Worm (Caenorhabditis elegans) whole organism, young adult: ENCODE measurements around the gene his-59.

Source experiments
- B0261.1 ChIP-seq: sonication (generic microtip); optimal IDR thresholded peaks from 2 replicates; lab custom pipeline; 2016; ENCODE audit warnings: mild to moderate bottlenecking, missing genetic modification characterization, moderate library complexity, missing compliant biosample characterization
- C06A6.2 ChIP-seq: fragments of 200-800 bp; sonication (Bioruptor generic); conservative IDR thresholded peaks from 2 replicates; pipeline ENCODE4 v1.3.6; 2022; ENCODE audit warnings: missing genetic modification characterization, missing compliant biosample characterization
- C17E4.6 ChIP-seq: fragments of 200-800 bp; sonication (Bioruptor generic); IDR thresholded peaks from 2 replicates; pipeline ENCODE4 v1.3.6; 2022; ENCODE audit warnings: missing genetic modification reagents, missing genetic modification characterization, missing compliant biosample characterization
- F22D6.2 ChIP-seq: sonication (generic microtip); optimal IDR thresholded peaks from 2 replicates; lab custom pipeline; 2016; ENCODE audit warnings: mild to moderate bottlenecking, missing genetic modification characterization, missing compliant biosample characterization
- F39B2.1 ChIP-seq: fragments of 200-800 bp; sonication (Bioruptor generic); IDR thresholded peaks from 2 replicates; pipeline ENCODE4 v1.3.6; 2022; ENCODE audit warnings: missing genetic modification reagents, missing genetic modification characterization, missing compliant biosample characterization
- F52B5.7 ChIP-seq: sonication (generic microtip); optimal IDR thresholded peaks from 2 replicates; lab custom pipeline; 2016; ENCODE audit warnings: mild to moderate bottlenecking, missing genetic modification characterization, missing compliant biosample characterization
- F55B11.4 ChIP-seq: sonication (generic microtip); optimal IDR thresholded peaks from 2 replicates; lab custom pipeline; 2016; ENCODE audit warnings: missing compliant biosample characterization, missing genetic modification characterization, borderline replicate concordance; ENCODE audit not compliant: insufficient read depth
- F57C9.4 ChIP-seq: sonication (generic microtip); optimal IDR thresholded peaks from 2 replicates; lab custom pipeline; 2017; ENCODE audit warnings: mild to moderate bottlenecking, missing genetic modification characterization, missing compliant biosample characterization
- K11D2.4 ChIP-seq: fragments of 200-800 bp; sonication (Bioruptor generic); IDR thresholded peaks from 2 replicates; pipeline ENCODE4 v1.3.6; 2022; ENCODE audit warnings: missing genetic modification reagents, missing genetic modification characterization, missing compliant biosample characterization
- T07F8.4 ChIP-seq: sonication (generic microtip); optimal IDR thresholded peaks from 2 replicates; lab custom pipeline; 2016; ENCODE audit warnings: mild to moderate bottlenecking, missing genetic modification characterization, moderate library complexity, missing compliant biosample characterization
- T26A5.8 ChIP-seq: sonication (generic microtip); optimal IDR thresholded peaks from 2 replicates; lab custom pipeline; 2016; ENCODE audit warnings: missing genetic modification characterization, missing compliant biosample characterization
- Y53F4B.3 ChIP-seq: fragments of 200-800 bp; sonication (Bioruptor generic); IDR thresholded peaks from 2 replicates; pipeline ENCODE4 v1.3.6; 2022; ENCODE audit warnings: missing genetic modification reagents, missing genetic modification characterization, missing compliant biosample characterization
- Y56A3A.18 ChIP-seq: fragments of 200-800 bp; sonication (Bioruptor generic); IDR thresholded peaks from 2 replicates; pipeline ENCODE4 v1.3.6; 2022; ENCODE audit warnings: missing genetic modification reagents, missing genetic modification characterization, missing compliant biosample characterization
- Y79H2A.3 ChIP-seq: fragments of 200-800 bp; sonication (Bioruptor generic); conservative IDR thresholded peaks from 2 replicates; pipeline ENCODE4 v1.3.6; 2022; ENCODE audit warnings: missing genetic modification reagents, missing genetic modification characterization, missing compliant biosample characterization
- ZK185.1 ChIP-seq: sonication (generic microtip); optimal IDR thresholded peaks from 2 replicates; lab custom pipeline; 2016; ENCODE audit warnings: mild to moderate bottlenecking, missing genetic modification characterization, missing compliant biosample characterization; ENCODE audit not compliant: poor library complexity, severe bottlenecking
- ama-1 ChIP-seq, 3 experiments: fragments of 150-350 bp in 1 of 3; sonication (generic microtip) in 2 of 3; optimal IDR thresholded peaks; 2 replicates each; lab custom pipeline; 2014 to 2018; ENCODE audit warnings: missing biosample characterization in 2 of 3, missing genetic modification characterization in 2 of 3, missing genetic modification reagents in 2 of 3
- attf-3 ChIP-seq: fragments of 200-800 bp; sonication (Bioruptor generic); conservative IDR thresholded peaks from 2 replicates; pipeline ENCODE4 v1.3.6; 2022; ENCODE audit warnings: missing genetic modification reagents, missing genetic modification characterization, missing compliant biosample characterization
- attf-6 ChIP-seq: fragments of 200-800 bp; sonication (Bioruptor generic); IDR thresholded peaks from 2 replicates; pipeline ENCODE4 v1.3.6; 2022; ENCODE audit warnings: missing genetic modification reagents, missing genetic modification characterization, missing compliant biosample characterization
- bed-1 ChIP-seq: fragments of 200-800 bp; sonication (Bioruptor generic); IDR thresholded peaks from 2 replicates; pipeline ENCODE4 v1.3.6; 2022; ENCODE audit warnings: missing genetic modification reagents, missing genetic modification characterization, missing compliant biosample characterization
- ccch-3 ChIP-seq: fragments of 200-800 bp; sonication (Bioruptor generic); optimal IDR thresholded peaks from 2 replicates; lab custom pipeline; 2018; ENCODE audit warnings: mild to moderate bottlenecking, missing genetic modification characterization, missing compliant biosample characterization
- ceh-100 ChIP-seq: fragments of 200-800 bp; sonication (Bioruptor generic); IDR thresholded peaks from 2 replicates; pipeline ENCODE4 v1.3.6; 2022; ENCODE audit warnings: missing genetic modification reagents, missing genetic modification characterization, missing compliant biosample characterization
- ceh-27 ChIP-seq: fragments of 200-800 bp; sonication (Bioruptor generic); optimal IDR thresholded peaks from 2 replicates; lab custom pipeline; 2018; ENCODE audit warnings: mild to moderate bottlenecking, missing genetic modification characterization, moderate library complexity, missing compliant biosample characterization
- ceh-79 ChIP-seq: sonication (generic microtip); optimal IDR thresholded peaks from 2 replicates; lab custom pipeline; 2017; ENCODE audit warnings: mild to moderate bottlenecking, missing genetic modification characterization, missing compliant biosample characterization
- ekl-4 ChIP-seq: fragments of 200-800 bp; sonication (Bioruptor generic); IDR thresholded peaks from 2 replicates; pipeline ENCODE4 v1.3.6; 2022; ENCODE audit warnings: missing genetic modification reagents, missing genetic modification characterization, missing compliant biosample characterization
- hlh-12 ChIP-seq: sonication (generic microtip); optimal IDR thresholded peaks from 2 replicates; lab custom pipeline; 2016; ENCODE audit warnings: missing genetic modification characterization, missing compliant biosample characterization
- hlh-26 ChIP-seq: fragments of 200-800 bp; sonication (Bioruptor generic); conservative IDR thresholded peaks from 2 replicates; pipeline ENCODE4 v1.3.6; 2022; ENCODE audit warnings: missing genetic modification reagents, missing genetic modification characterization, missing compliant biosample characterization
- hmg-20 ChIP-seq: fragments of 200-800 bp; sonication (Bioruptor generic); IDR thresholded peaks from 2 replicates; pipeline ENCODE4 v1.3.6; 2022; ENCODE audit warnings: missing genetic modification reagents, missing genetic modification characterization, missing compliant biosample characterization
- hrde-1 ChIP-seq: sonication (generic microtip); optimal IDR thresholded peaks from 2 replicates; lab custom pipeline; 2016; ENCODE audit warnings: missing genetic modification characterization, mild to moderate bottlenecking, missing compliant biosample characterization, moderate library complexity, missing genotype, missing genetic modification reagents, borderline replicate concordance
- hsf-1 ChIP-seq: fragments of 200-800 bp; sonication (Bioruptor generic); IDR thresholded peaks from 2 replicates; pipeline ENCODE4 v1.3.6; 2022; ENCODE audit warnings: missing genetic modification reagents, missing genetic modification characterization, missing compliant biosample characterization
- let-607 ChIP-seq, 2 experiments: fragments of 200-800 bp in 1 of 2; sonication (Bioruptor generic) in 1 of 2; sonication (generic microtip) in 1 of 2; optimal IDR thresholded peaks; 2 replicates each; lab custom pipeline; 2016 to 2018; ENCODE audit warnings: mild to moderate bottlenecking in 2 of 2, missing compliant biosample characterization in 2 of 2, missing genetic modification characterization in 2 of 2, moderate library complexity in 2 of 2, missing genotype in 1 of 2
- lin-35 ChIP-seq, 3 experiments: fragments of 150-350 bp in 2 of 3; sonication (generic microtip) in 1 of 3; optimal IDR thresholded peaks; 2 replicates each; lab custom pipeline; 2014 to 2018; ENCODE audit warnings: missing biosample characterization in 3 of 3, missing genetic modification characterization in 3 of 3, missing genetic modification reagents in 3 of 3
- lin-54 ChIP-seq: fragments of 200-800 bp; sonication (Bioruptor generic); optimal IDR thresholded peaks from 2 replicates; lab custom pipeline; 2018; ENCODE audit warnings: mild to moderate bottlenecking, missing genetic modification characterization, missing compliant biosample characterization
- lsl-1 ChIP-seq: fragments of 200-800 bp; sonication (Bioruptor generic); optimal IDR thresholded peaks from 2 replicates; lab custom pipeline; 2018; ENCODE audit warnings: mild to moderate bottlenecking, missing genetic modification characterization, moderate library complexity, missing compliant biosample characterization
- lsy-27 ChIP-seq: sonication (generic microtip); optimal IDR thresholded peaks from 2 replicates; lab custom pipeline; 2017; ENCODE audit warnings: missing genetic modification characterization, mild to moderate bottlenecking, missing compliant biosample characterization, antibody characterized with exemption, missing genotype, borderline replicate concordance; ENCODE audit not compliant: insufficient read depth
- madf-10 ChIP-seq: sonication (generic microtip); optimal IDR thresholded peaks from 2 replicates; lab custom pipeline; 2016; ENCODE audit warnings: mild to moderate bottlenecking, missing genetic modification characterization, missing compliant biosample characterization
- nhr-179 ChIP-seq: sonication (generic microtip); optimal IDR thresholded peaks from 2 replicates; lab custom pipeline; 2016; ENCODE audit warnings: mild to moderate bottlenecking, missing genetic modification characterization, missing compliant biosample characterization
- nhr-90 ChIP-seq: sonication (generic microtip); optimal IDR thresholded peaks from 2 replicates; lab custom pipeline; 2016; ENCODE audit warnings: missing genotype, mild to moderate bottlenecking, missing genetic modification characterization, missing compliant biosample characterization
- rec-8 ChIP-seq, 2 experiments: sonication (generic microtip); optimal IDR thresholded peaks; 2 replicates each; lab custom pipeline; 2016; ENCODE audit warnings: mild to moderate bottlenecking in 2 of 2, missing genetic modification characterization in 2 of 2, missing genetic modification reagents in 2 of 2, missing genotype in 2 of 2, missing biosample characterization in 1 of 2, missing compliant biosample characterization in 1 of 2, moderate library complexity in 1 of 2
- repo-1 ChIP-seq: sonication (generic microtip); optimal IDR thresholded peaks from 2 replicates; lab custom pipeline; 2017; ENCODE audit warnings: mild to moderate bottlenecking, missing genetic modification characterization, missing compliant biosample characterization
- snpc-1.3 ChIP-seq: sonication (generic microtip); optimal IDR thresholded peaks from 2 replicates; lab custom pipeline; 2017; ENCODE audit warnings: missing genetic modification characterization, mild to moderate bottlenecking, missing compliant biosample characterization, antibody characterized with exemption, moderate library complexity, missing genotype, missing genetic modification reagents; ENCODE audit not compliant: insufficient read depth
- somi-1 ChIP-seq: fragments of 200-800 bp; sonication (Bioruptor generic); optimal IDR thresholded peaks from 2 replicates; lab custom pipeline; 2018; ENCODE audit warnings: mild to moderate bottlenecking, missing genetic modification characterization, missing compliant biosample characterization
- tbp1 ChIP-seq: fragments of 200-800 bp; sonication (Bioruptor generic); optimal IDR thresholded peaks from 2 replicates; lab custom pipeline; 2018; ENCODE audit warnings: mild to moderate bottlenecking, missing genetic modification characterization, missing compliant biosample characterization
- tlf-1 ChIP-seq: fragments of 200-800 bp; sonication (Bioruptor generic); optimal IDR thresholded peaks from 2 replicates; lab custom pipeline; 2018; ENCODE audit warnings: mild to moderate bottlenecking, missing genetic modification characterization, missing compliant biosample characterization
- unc-62 ChIP-seq: fragments of 150-350 bp; optimal IDR thresholded peaks from 2 replicates; lab custom pipeline; 2014; ENCODE audit warnings: missing biosample characterization, missing genetic modification reagents, missing genetic modification characterization
- zim-3 ChIP-seq: sonication (generic microtip); optimal IDR thresholded peaks from 2 replicates; lab custom pipeline; 2017; ENCODE audit warnings: mild to moderate bottlenecking, missing genetic modification characterization, moderate library complexity, missing compliant biosample characterization
- ztf-26 ChIP-seq: sonication (generic microtip); optimal IDR thresholded peaks from 2 replicates; lab custom pipeline; 2017; ENCODE audit warnings: missing genetic modification characterization, missing compliant biosample characterization
- ztf-28 ChIP-seq: fragments of 200-800 bp; sonication (Bioruptor generic); IDR thresholded peaks from 2 replicates; pipeline ENCODE4 v1.3.6; 2022; ENCODE audit warnings: missing genetic modification reagents, missing genetic modification characterization, missing compliant biosample characterization
- ztf-6 ChIP-seq: fragments of 200-800 bp; sonication (Bioruptor generic); IDR thresholded peaks from 2 replicates; pipeline ENCODE4 v1.3.6; 2022; ENCODE audit warnings: missing genetic modification reagents, missing genetic modification characterization, missing compliant biosample characterization

Gene his-59

ce11 chrIV:7473159-7473649 is 14.8 kb upstream of the his-59 start, which contains the start of the genes plk-3 and F55G1.6:
Gene plk-3 (minus strand): TSS chrIV:7473209.
Gene F55G1.6 (plus strand): TSS chrIV:7473517.
- TF ChIP-seq T26A5.8 (tag; lab: Kevin White, UChicago): no peak
- TF ChIP-seq F39B2.1 (GFP tag; lab: Robert Waterston, UW): no peak
- TF ChIP-seq bed-1: no peak
- no peak for TF ChIP-seq hmg-20 (GFP tag; lab: Robert Waterston, UW)
- TF ChIP-seq Y56A3A.18 (GFP tag; lab: Robert Waterston, UW): no peak
- TF ChIP-seq lsy-27: no peak
- TF ChIP-seq attf-3 (GFP tag; lab: Robert Waterston, UW): no peak
- TF ChIP-seq T07F8.4 (tag; lab: Kevin White, UChicago): no peak
- TF ChIP-seq ceh-79 (tag; lab: Kevin White, UChicago): no peak
- no peak for TF ChIP-seq C17E4.6
- no peak for TF ChIP-seq rec-8 (tag; optimal IDR thresholded peaks at IDR 0.05; lab: Kevin White, UChicago)
- no peak for TF ChIP-seq attf-6
- no peak for TF ChIP-seq hlh-26 (GFP tag; lab: Robert Waterston, UW)
- no peak for TF ChIP-seq ztf-26 (tag; lab: Kevin White, UChicago)
- no peak for TF ChIP-seq repo-1 (tag; lab: Kevin White, UChicago)
- TF ChIP-seq somi-1 (GFP tag; lab: Kevin White, UChicago): no peak
- TF ChIP-seq hrde-1 (tag; lab: Kevin White, UChicago): no peak
- no peak for TF ChIP-seq tlf-1 (GFP tag; lab: Kevin White, UChicago)
- TF ChIP-seq F55B11.4 (tag; lab: Kevin White, UChicago): no peak
- TF ChIP-seq F57C9.4 (tag; lab: Kevin White, UChicago): no peak
- TF ChIP-seq ceh-100: no peak
- no peak for TF ChIP-seq ZK185.1 (tag; lab: Kevin White, UChicago)
- TF ChIP-seq madf-10 (tag; lab: Kevin White, UChicago): no peak
- no peak for TF ChIP-seq hlh-12
- TF ChIP-seq ekl-4 (GFP tag; lab: Robert Waterston, UW): no peak
- TF ChIP-seq zim-3 (tag; lab: Kevin White, UChicago): no peak
- no peak for TF ChIP-seq nhr-90
- TF ChIP-seq nhr-179 (tag; lab: Kevin White, UChicago): no peak
- no peak for TF ChIP-seq C06A6.2
- TF ChIP-seq hsf-1: no peak
- no peak for TF ChIP-seq lin-35 (GFP tag; optimal IDR thresholded peaks at IDR 0.05; lab: Kevin White, UChicago)
- TF ChIP-seq ceh-27: no peak
- TF ChIP-seq ztf-6: no peak
- TF ChIP-seq ztf-28 (GFP tag; lab: Robert Waterston, UW): no peak
- no peak for TF ChIP-seq F52B5.7 (tag; lab: Kevin White, UChicago)
- peak; percentile 10 for TF ChIP-seq tbp1 (GFP tag; lab: Kevin White, UChicago)
- peak; percentile 20 for TF ChIP-seq snpc-1.3
- no peak for TF ChIP-seq ama-1 (optimal IDR thresholded peaks at IDR 0.05; lab: Kevin White, UChicago)
- no peak for TF ChIP-seq ama-1 (GFP tag; optimal IDR thresholded peaks at IDR 0.05; lab: Kevin White, UChicago)
- TF ChIP-seq Y53F4B.3 (GFP tag; lab: Robert Waterston, UW): no peak
- no peak for TF ChIP-seq K11D2.4 (GFP tag; lab: Robert Waterston, UW)
- TF ChIP-seq Y79H2A.3 (GFP tag; lab: Robert Waterston, UW): no peak
- no peak for TF ChIP-seq ccch-3
- TF ChIP-seq unc-62: no peak
- TF ChIP-seq F22D6.2 (tag; lab: Kevin White, UChicago): no peak
- no peak for TF ChIP-seq lin-54 (GFP tag; lab: Kevin White, UChicago)
- TF ChIP-seq lsl-1 (GFP tag; lab: Kevin White, UChicago): peak; percentile 80
- no peak for TF ChIP-seq let-607 (tag; optimal IDR thresholded peaks at IDR 0.05; lab: Kevin White, UChicago)
- no peak for TF ChIP-seq B0261.1 (tag; lab: Kevin White, UChicago)
